Fruit fly (Drosophila melanogaster): Measurements from ENCODE around the gene corn.

Gene corn

DNA sequence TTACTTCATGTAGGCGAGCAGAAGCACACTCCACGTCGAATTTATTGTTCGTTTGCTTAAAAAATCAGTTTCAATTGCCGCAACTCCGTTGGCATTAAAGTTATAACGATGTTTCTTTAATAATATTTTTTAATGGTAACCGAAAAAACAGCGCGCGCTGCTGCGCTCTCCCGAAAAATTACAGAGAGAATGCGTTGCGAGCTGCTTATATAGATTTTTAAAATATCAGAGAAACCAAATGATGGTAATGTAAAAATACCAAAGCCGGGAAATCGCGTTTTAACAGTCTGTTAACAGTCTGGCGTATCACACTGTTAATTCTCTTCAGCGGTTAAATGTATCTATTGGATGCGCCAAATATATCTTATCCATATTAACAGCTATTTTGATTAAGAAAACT lies at the start of gene corn:
Gene corn, minus strand, starts transcription at position 184 of the 400 bp plus-strand sequence.
- TF ChIP-seq ttk (optimal IDR thresholded peaks at IDR 0.05), result no peak
- no peak for TF ChIP-seq Sin3A (optimal IDR thresholded peaks at IDR 0.05)
- no peak for TF ChIP-seq Myc (optimal IDR thresholded peaks at IDR 0.05)
- no peak for TF ChIP-seq insv (optimal IDR thresholded peaks at IDR 0.05)
- no peak for TF ChIP-seq psq (optimal IDR thresholded peaks at IDR 0.05)
- TF ChIP-seq h (optimal IDR thresholded peaks at IDR 0.05), result no peak

DNA sequence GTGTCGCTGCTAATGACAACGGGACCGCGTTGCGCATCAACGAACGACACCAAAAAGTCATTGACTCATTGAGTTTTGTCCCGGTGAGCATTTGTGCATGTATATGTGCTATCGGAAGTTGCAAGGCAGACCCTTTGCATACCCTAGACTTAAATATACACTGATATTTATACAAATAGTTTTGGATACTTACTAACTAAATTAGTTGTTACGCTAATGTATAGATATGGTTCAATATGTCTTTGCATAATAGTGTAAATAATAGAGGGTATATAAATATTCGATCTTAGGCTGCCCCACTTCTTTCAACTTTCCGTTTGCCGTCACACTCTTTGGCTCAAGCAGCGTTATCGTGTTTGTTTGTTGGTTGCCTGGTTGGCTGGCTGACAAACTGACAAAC lies 34.3 kb upstream of the corn start:
- TF ChIP-seq psq (optimal IDR thresholded peaks at IDR 0.05), result no peak
- no peak for TF ChIP-seq ttk (optimal IDR thresholded peaks at IDR 0.05)
- TF ChIP-seq Myc (optimal IDR thresholded peaks at IDR 0.05), result no peak
- TF ChIP-seq insv (optimal IDR thresholded peaks at IDR 0.05), result no peak
- TF ChIP-seq h (optimal IDR thresholded peaks at IDR 0.05), result no peak
- no peak for TF ChIP-seq Sin3A (optimal IDR thresholded peaks at IDR 0.05)

DNA sequence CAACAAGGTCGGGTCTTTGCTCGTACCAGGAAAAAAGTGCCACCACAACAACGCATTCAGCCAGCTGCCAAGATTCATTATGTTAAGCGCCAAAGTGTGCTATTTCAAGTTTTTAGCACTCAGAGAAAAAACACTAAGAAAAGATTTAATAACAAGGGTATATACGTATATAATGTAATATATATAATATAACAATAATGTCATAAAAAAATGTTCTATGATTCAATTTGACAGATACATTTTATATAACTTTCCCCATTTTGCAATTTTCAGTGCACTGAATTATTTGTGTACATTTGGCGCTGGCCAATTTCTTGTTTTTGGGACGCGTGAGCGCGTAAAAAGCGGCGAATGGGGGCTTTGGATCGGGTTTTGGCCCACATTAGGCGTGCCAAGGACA lies 33.6 kb upstream of the corn start:
- no peak for TF ChIP-seq psq (optimal IDR thresholded peaks at IDR 0.05)
- no peak for TF ChIP-seq Myc (optimal IDR thresholded peaks at IDR 0.05)
- no peak for TF ChIP-seq Sin3A (optimal IDR thresholded peaks at IDR 0.05)

DNA sequence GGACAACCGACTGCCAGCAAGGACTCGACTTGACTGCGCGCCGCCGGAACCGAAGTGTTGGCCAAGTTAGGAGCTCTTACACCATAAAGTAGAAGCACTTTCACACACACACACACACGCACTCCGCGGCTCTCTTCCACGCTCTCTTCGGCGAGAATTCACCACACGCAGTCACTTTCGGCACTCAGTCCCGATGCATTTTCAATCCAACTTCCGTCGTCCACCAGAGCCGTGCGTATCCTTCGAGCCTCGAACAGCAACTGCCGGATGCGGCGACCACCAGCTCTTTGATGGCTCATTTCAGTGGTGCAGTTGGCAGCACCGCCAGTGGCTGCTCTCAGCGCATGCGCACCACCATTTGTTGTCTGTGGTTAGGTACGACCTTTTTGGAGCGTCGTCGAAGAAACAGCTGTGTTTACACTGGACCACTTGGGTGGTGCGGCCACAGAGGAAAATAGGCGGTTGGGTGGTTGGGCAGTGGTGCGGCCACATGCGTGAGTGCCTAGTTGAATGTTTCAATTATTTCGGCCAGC lies 32.9 kb upstream of the corn start, which contains the start of gene Dscam2:
Gene Dscam2, minus strand, starts transcription at position 264 of the 533 bp plus-strand sequence.
- TF ChIP-seq Sin3A (optimal IDR thresholded peaks at IDR 0.05) (no peak), psq (optimal IDR thresholded peaks at IDR 0.05) (no peak), h (optimal IDR thresholded peaks at IDR 0.05) (no peak), Myc (optimal IDR thresholded peaks at IDR 0.05) (no peak), insv (optimal IDR thresholded peaks at IDR 0.05) (no peak), ttk (optimal IDR thresholded peaks at IDR 0.05) (no peak)

DNA sequence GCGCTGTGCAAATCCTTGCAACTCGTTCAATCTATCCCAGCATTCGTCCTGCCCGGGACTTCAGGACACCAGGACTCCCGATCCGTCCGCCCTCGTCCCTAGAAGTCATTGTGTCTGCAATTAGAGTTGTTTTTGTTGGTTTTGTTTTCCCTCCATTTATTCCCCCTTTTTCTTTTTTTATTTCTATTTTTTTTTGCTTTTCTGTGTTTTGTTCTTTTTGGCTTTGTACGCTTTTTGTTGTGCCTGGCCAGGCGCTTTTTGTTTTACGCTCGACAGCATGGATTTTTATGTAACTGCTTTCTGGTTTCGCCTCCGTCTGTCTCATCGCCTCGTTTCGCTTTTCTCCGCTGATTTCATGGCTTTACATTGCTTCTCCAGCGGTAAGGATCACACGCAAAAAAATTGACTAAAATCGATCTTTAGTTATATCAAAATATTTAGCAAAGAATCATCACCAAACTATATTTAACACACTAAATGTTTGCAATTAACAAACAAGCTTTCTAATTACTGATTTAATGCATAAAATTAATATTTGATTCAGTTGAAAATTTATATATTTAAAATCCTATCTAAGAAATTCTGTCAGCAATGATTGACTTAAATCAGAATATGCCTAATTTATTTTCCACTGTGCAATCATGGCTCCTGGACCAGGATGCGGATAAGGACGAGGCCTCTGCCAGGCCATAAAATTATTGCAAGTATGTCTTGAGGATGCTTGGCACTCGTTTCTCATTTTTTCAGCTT lies 28.0 kb upstream of the corn start:
- no peak for TF ChIP-seq insv (optimal IDR thresholded peaks at IDR 0.05)
- TF ChIP-seq Sin3A (optimal IDR thresholded peaks at IDR 0.05), result no peak
- TF ChIP-seq Myc (optimal IDR thresholded peaks at IDR 0.05), result no peak
- no peak for TF ChIP-seq h (optimal IDR thresholded peaks at IDR 0.05)

DNA sequence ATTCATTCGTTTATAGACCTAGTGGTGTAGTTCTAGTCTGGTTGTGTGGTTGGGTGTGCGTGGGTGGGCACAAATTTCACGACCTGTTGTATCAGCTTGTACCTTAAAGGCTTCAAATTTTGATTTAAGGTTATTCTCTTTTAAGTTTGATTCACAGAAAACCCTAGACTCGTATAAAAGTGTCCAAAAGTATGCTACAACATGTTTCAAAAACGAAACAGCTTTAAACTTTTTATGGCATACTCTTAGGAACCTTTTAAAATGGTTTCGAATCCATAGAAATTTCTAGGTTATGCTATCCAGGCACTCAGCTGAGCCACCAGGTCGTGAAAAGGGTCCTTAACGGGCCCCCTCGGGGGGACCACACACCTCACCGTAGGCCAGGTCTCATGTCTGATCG lies 5.1 kb upstream of the corn start:
- TF ChIP-seq ttk (optimal IDR thresholded peaks at IDR 0.05) (no peak), Myc (optimal IDR thresholded peaks at IDR 0.05) (no peak), psq (optimal IDR thresholded peaks at IDR 0.05) (no peak), insv (optimal IDR thresholded peaks at IDR 0.05) (no peak), h (optimal IDR thresholded peaks at IDR 0.05) (no peak), Sin3A (optimal IDR thresholded peaks at IDR 0.05) (no peak)

DNA sequence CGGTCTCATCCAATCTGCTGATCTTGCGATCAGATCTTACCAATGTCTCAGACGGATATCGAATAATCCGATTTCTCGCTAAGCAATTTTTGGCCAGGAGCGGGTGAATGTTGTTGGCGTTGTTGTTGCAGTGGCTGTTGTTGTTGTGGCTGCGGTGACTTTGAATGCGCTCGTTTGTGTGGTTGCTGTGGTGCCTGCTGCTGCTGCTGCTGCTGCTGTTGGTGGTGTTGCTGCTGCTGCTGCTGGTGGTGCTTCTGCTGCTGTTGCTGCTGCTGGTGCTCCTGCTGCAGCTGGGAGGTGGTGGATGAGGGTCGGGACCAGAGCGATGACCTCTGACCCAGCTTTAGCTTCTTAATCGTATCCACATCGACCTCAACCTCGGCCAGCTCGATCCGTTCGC lies 4.4 kb upstream of the corn start:
- no peak for TF ChIP-seq psq (optimal IDR thresholded peaks at IDR 0.05)
- TF ChIP-seq insv (optimal IDR thresholded peaks at IDR 0.05), result no peak
- TF ChIP-seq Sin3A (optimal IDR thresholded peaks at IDR 0.05), result no peak
- no peak for TF ChIP-seq Myc (optimal IDR thresholded peaks at IDR 0.05)

DNA sequence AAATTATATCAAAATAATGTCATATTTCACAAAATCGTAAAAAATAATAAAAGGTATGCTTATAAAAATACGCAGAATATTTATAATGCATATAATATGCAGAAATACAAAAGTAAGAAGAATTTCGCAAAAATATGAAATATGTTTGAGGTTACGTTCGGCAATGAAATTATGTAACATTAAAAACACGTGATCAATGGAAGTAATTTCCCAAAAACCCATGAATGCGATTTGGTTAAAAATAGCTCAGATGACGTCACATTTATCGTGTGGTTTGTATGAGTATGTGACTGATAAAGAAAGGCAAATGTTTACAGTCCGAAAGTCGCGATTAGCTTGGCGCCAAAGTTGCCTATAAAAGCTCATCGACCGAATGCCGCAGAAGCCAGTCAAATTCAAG lies 840 bp upstream of the corn start, which contains the start of gene CG8620:
Gene CG8620, plus strand, starts transcription at position 387 of the 400 bp plus-strand sequence.
- no peak for TF ChIP-seq Sin3A (optimal IDR thresholded peaks at IDR 0.05)
- no peak for TF ChIP-seq psq (optimal IDR thresholded peaks at IDR 0.05)
- no peak for TF ChIP-seq Myc (optimal IDR thresholded peaks at IDR 0.05)
- no peak for TF ChIP-seq ttk (optimal IDR thresholded peaks at IDR 0.05)
- TF ChIP-seq insv (optimal IDR thresholded peaks at IDR 0.05), result no peak
- TF ChIP-seq h (optimal IDR thresholded peaks at IDR 0.05), result no peak

DNA sequence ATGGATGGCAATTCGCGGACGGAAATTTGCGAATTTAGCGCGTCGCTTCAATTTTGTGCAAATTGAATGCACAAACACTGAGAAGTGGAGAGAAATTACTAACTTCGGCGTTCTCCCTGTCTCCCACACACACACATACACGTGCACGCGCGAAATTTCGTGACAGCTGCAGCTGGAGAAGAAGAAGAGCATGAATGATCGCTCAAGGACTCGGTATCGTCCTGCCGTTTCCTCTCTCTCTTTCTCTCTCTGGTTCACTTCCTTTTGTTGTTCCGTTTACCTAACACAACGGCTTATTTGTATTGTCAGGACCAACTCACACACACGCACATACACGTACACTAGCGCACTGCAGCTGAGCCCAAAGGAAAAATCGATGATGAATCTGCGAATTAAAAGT lies 634 bp downstream of the corn start:
- TF ChIP-seq Myc (optimal IDR thresholded peaks at IDR 0.05), result no peak
- TF ChIP-seq psq (optimal IDR thresholded peaks at IDR 0.05), result no peak
- no peak for TF ChIP-seq ttk (optimal IDR thresholded peaks at IDR 0.05)
- no peak for TF ChIP-seq Sin3A (optimal IDR thresholded peaks at IDR 0.05)
- no peak for TF ChIP-seq insv (optimal IDR thresholded peaks at IDR 0.05)
- no peak for TF ChIP-seq h (optimal IDR thresholded peaks at IDR 0.05)

DNA sequence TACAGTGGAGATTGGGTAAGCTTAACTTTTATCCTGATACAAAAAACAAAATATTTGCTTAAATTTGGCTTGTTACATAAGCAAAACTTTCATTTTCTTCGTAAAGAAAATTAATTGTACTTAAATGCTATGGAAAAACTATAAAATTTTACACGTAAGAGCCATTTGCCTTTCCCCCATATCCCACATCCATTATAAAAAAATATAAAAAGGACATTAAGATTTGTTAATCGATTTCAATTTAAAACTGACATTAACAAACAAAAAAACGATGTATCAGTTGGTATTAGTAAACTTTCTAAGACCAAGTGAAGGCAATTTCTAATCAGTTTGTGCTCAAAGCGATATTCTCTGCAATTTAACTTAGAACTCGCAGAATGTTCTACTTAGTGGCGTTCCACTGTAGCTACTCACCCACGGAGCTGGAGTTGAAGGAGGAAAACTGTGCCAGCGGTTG lies 1.3 kb downstream of the corn start:
- no peak for TF ChIP-seq h (optimal IDR thresholded peaks at IDR 0.05)
- TF ChIP-seq insv (optimal IDR thresholded peaks at IDR 0.05), result no peak
- no peak for TF ChIP-seq Myc (optimal IDR thresholded peaks at IDR 0.05)
- TF ChIP-seq Sin3A (optimal IDR thresholded peaks at IDR 0.05), result no peak
- TF ChIP-seq ttk (optimal IDR thresholded peaks at IDR 0.05), result no peak
- no peak for TF ChIP-seq psq (optimal IDR thresholded peaks at IDR 0.05)

DNA sequence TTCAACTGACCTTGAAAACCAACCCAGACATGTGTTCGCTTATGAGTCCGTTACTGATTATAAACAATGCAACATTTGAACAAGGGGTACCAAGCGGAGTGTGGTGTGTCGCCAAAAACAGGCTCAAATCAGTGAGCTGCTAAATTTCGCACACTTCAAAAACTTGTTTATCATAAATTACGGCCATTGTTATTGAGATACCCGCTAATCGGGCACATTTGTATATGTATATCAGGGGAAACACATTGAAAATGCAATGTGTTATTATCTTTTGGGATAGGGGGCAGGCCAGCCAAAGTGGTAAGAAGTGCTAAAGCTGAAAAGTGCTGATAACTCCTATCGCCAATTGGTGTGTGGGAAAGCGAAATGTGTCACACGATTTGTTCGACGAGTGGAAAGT lies 2.6 kb downstream of the corn start:
- no peak for TF ChIP-seq insv (optimal IDR thresholded peaks at IDR 0.05)
- no peak for TF ChIP-seq psq (optimal IDR thresholded peaks at IDR 0.05)
- TF ChIP-seq h (optimal IDR thresholded peaks at IDR 0.05), result no peak
- no peak for TF ChIP-seq Sin3A (optimal IDR thresholded peaks at IDR 0.05)
- TF ChIP-seq Myc (optimal IDR thresholded peaks at IDR 0.05), result no peak

DNA sequence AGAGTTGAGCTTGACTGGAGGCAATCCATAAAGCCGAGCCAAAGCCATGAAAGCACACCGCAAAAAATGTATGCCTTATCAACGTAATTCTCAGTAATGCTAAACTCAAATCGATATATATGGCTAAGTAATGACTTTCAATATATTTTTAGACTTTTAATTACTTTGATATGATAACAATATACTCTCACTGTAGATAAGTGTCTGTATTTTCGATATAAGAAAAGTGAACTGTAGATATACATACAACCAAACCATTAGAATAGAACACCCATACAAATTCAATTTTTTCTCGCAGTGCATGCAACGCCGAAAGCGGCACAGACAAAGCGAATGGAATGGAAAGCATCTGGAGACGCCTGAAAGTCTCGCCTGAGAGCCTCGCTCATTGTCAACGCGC lies 3.2 kb downstream of the corn start:
- TF ChIP-seq insv (optimal IDR thresholded peaks at IDR 0.05) (no peak), ttk (optimal IDR thresholded peaks at IDR 0.05) (no peak), Sin3A (optimal IDR thresholded peaks at IDR 0.05) (no peak), Myc (optimal IDR thresholded peaks at IDR 0.05) (no peak), h (optimal IDR thresholded peaks at IDR 0.05) (no peak), psq (optimal IDR thresholded peaks at IDR 0.05) (no peak)
